Fruit fly (Drosophila melanogaster) whole organism, embryonic: Measurements from ENCODE around the gene sr.

Source experiments
- CG6765 ChIP-seq: fragments of 200-800 bp; sonication (Bioruptor generic); optimal IDR thresholded peaks from 3 replicates; lab custom pipeline; 2017; ENCODE audit warnings: missing biosample characterization, mild to moderate bottlenecking, missing genetic modification characterization
- Dfd ChIP-seq, 2 experiments: fragments of >200 bp; optimal IDR thresholded peaks; 2 replicates each; lab custom pipeline; 2017; ENCODE audit warnings: missing biosample characterization in 2 of 2, missing genetic modification characterization in 2 of 2
- amos ChIP-seq: fragments of 200-800 bp; sonication (Bioruptor generic); IDR thresholded peaks from 2 replicates; pipeline ENCODE4 v1.3.6; 2022; ENCODE audit warnings: missing biosample characterization, missing genetic modification characterization; ENCODE audit not compliant: partially characterized antibody
- crp ChIP-seq, 2 experiments: fragments of 200-800 bp; sonication (Bioruptor generic); optimal IDR thresholded peaks; 2 replicates in 1 of 2; 3 replicates in 1 of 2; lab custom pipeline; 2017; ENCODE audit warnings: missing biosample characterization in 2 of 2, missing genetic modification characterization in 2 of 2, mild to moderate bottlenecking in 1 of 2, moderate library complexity in 1 of 2
- insv ChIP-seq, 2 experiments: fragments of 200-800 bp; sonication (Bioruptor generic); optimal IDR thresholded peaks; 3 replicates each; lab custom pipeline; 2016 to 2018; ENCODE audit warnings: missing biosample characterization in 2 of 2, missing genetic modification characterization in 2 of 2
- nmo ChIP-seq: fragments of 200-800 bp; sonication (Bioruptor generic); optimal IDR thresholded peaks from 2 replicates; lab custom pipeline; 2018; ENCODE audit warnings: missing biosample characterization, mild to moderate bottlenecking, missing genetic modification characterization, moderate library complexity
- toy ChIP-seq: fragments of 200-800 bp; sonication (Bioruptor generic); IDR thresholded peaks from 2 replicates; pipeline ENCODE4 v1.3.6; 2022; ENCODE audit warnings: missing biosample characterization, missing genetic modification characterization
- zfh1 ChIP-seq: fragments of 200-800 bp; sonication (Bioruptor generic); IDR thresholded peaks from 3 replicates; pipeline ENCODE4 v1.3.6; 2022; ENCODE audit warnings: missing biosample characterization, missing genetic modification characterization

DNA sequence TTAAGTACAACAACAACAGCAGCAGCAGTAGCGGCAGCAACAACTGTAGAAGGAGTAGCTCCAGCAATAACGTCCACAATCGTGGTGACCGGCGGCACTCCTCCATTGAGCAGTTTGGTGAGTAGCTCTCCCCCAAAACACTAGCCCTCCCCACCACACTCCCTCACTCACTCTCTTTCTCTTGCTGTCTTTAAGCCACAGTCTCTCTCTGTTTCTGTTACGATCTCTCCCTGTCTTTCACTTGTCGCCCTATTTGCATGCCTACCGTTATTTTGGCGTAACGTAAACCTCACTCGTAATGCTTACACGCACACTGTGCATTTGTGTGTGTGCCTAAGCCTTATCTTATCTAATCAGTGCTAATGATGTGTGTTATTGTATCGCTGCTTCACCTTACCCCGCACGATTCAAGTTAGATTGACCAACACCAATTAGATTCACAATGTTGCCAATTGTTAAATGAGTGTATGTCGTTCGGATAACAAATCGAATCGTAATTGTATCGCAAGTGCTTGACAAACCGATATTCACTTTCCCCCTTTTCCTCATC lies 79.5 kb downstream of the sr start:
- TF ChIP-seq zfh1 (GFP tag; lab: Robert Waterston, UW) (no peak), Dfd (GFP tag; optimal IDR thresholded peaks at IDR 0.05; lab: Kevin White, UChicago) (no peak), toy (GFP tag; lab: Robert Waterston, UW) (no peak), crp (GFP tag; optimal IDR thresholded peaks at IDR 0.05; lab: Kevin White, UChicago) (no peak), nmo (GFP tag; lab: Kevin White, UChicago) (no peak), insv (GFP tag; optimal IDR thresholded peaks at IDR 0.05; lab: Kevin White, UChicago) (peak in 1 of 2 experiments; percentile 95), amos (GFP tag; lab: Robert Waterston, UW) (no peak), CG6765 (GFP tag; lab: Kevin White, UChicago) (no peak)
